Fruit fly (Drosophila melanogaster): ENCODE measurements around the gene CG13046.

- TF ChIP-seq ttk (optimal IDR thresholded peaks at IDR 0.05) (no peak), h (optimal IDR thresholded peaks at IDR 0.05) (no peak), Myc (optimal IDR thresholded peaks at IDR 0.05) (no peak), insv (optimal IDR thresholded peaks at IDR 0.05) (no peak), Sin3A (optimal IDR thresholded peaks at IDR 0.05) (no peak), psq (optimal IDR thresholded peaks at IDR 0.05) (no peak)
Observed at dm6 chr3L:16303982-16304381, 15.8 kb upstream of the CG13046 start, which contains the start of gene CG43249.
